Worm (Caenorhabditis elegans) whole organism, L4 larva: ENCODE measurements around the gene spp-30.

ENCODE experiments used
- F26F4.8 ChIP-seq: fragments of 200-800 bp; sonication (Bioruptor generic); conservative IDR thresholded peaks from 2 replicates; pipeline ENCODE4 v1.3.6; 2022; ENCODE audit warnings: missing genetic modification characterization, missing compliant biosample characterization
- T20F7.1 ChIP-seq: fragments of 200-800 bp; sonication (Bioruptor generic); optimal IDR thresholded peaks from 2 replicates; lab custom pipeline; 2018; ENCODE audit warnings: mild to moderate bottlenecking, missing genetic modification characterization, missing compliant biosample characterization
- T26A8.4 ChIP-seq: fragments of 200-800 bp; sonication (Bioruptor generic); IDR thresholded peaks from 2 replicates; pipeline ENCODE4 v1.3.6; 2022; ENCODE audit warnings: missing genetic modification characterization, missing compliant biosample characterization
- ZK546.5 ChIP-seq, 2 experiments: sonication (generic microtip); optimal IDR thresholded peaks; 2 replicates each; lab custom pipeline; 2017; ENCODE audit warnings: missing biosample characterization in 2 of 2, missing genetic modification characterization in 2 of 2
- aha-1 ChIP-seq: fragments of 150-350 bp; peaks from one replicate; lab custom pipeline; 2014; ENCODE audit warnings: missing biosample characterization, missing genetic modification characterization
- aly-2 ChIP-seq: sonication (generic microtip); optimal IDR thresholded peaks from 2 replicates; lab custom pipeline; 2018; ENCODE audit warnings: missing biosample characterization, missing genetic modification characterization
- arid-1 ChIP-seq: fragments of 200-800 bp; sonication (Bioruptor generic); conservative IDR thresholded peaks from 2 replicates; pipeline ENCODE4 v1.3.6; 2022; ENCODE audit warnings: missing genetic modification reagents, missing genetic modification characterization, missing compliant biosample characterization
- ceh-62 ChIP-seq: sonication (generic microtip); optimal IDR thresholded peaks from 2 replicates; lab custom pipeline; 2017; ENCODE audit warnings: missing biosample characterization, missing genetic modification characterization
- daf-16 ChIP-seq, 3 experiments: sonication (generic microtip); optimal IDR thresholded peaks; 2 replicates each; lab custom pipeline; 2016 to 2017; ENCODE audit warnings: missing genetic modification characterization in 3 of 3, missing genetic modification reagents in 3 of 3, mild to moderate bottlenecking in 2 of 3, missing compliant biosample characterization in 2 of 3, missing biosample characterization in 1 of 3, moderate library complexity in 1 of 3
- dmd-6 ChIP-seq: fragments of 200-800 bp; sonication (Bioruptor generic); IDR thresholded peaks from 2 replicates; pipeline ENCODE4 v1.3.6; 2022; ENCODE audit warnings: missing genetic modification reagents, missing genetic modification characterization, missing compliant biosample characterization
- dve-1 ChIP-seq: sonication (generic microtip); optimal IDR thresholded peaks from 2 replicates; lab custom pipeline; 2017; ENCODE audit warnings: antibody characterized with exemption, mild to moderate bottlenecking, missing genetic modification characterization, missing compliant biosample characterization; ENCODE audit not compliant: insufficient read depth
- fkh-10 ChIP-seq: fragments of 150-350 bp; optimal IDR thresholded peaks from 2 replicates; lab custom pipeline; 2014; ENCODE audit warnings: missing biosample characterization, missing genetic modification reagents, missing genetic modification characterization
- jun-1 ChIP-seq: fragments of 150-350 bp; optimal IDR thresholded peaks from 2 replicates; lab custom pipeline; 2014; ENCODE audit warnings: missing biosample characterization, missing genetic modification reagents, missing genetic modification characterization
- mdl-1 ChIP-seq, 2 experiments: fragments of 150-350 bp in 1 of 2; sonication (generic microtip) in 1 of 2; optimal IDR thresholded peaks; 2 replicates each; lab custom pipeline; 2014 to 2017; ENCODE audit warnings: missing biosample characterization in 2 of 2, missing genetic modification characterization in 2 of 2
- mep-1 ChIP-seq: fragments of 150-350 bp; sonication (generic microtip); optimal IDR thresholded peaks from 3 replicates; lab custom pipeline; 2014; ENCODE audit warnings: missing biosample characterization, missing genetic modification characterization
- mes-2 ChIP-seq: sonication (generic microtip); optimal IDR thresholded peaks from 2 replicates; lab custom pipeline; 2016; ENCODE audit warnings: missing genotype, mild to moderate bottlenecking, missing genetic modification characterization, missing compliant biosample characterization; ENCODE audit not compliant: poor library complexity, severe bottlenecking
- mxl-2 ChIP-seq: fragments of 200-800 bp; sonication (Bioruptor generic); conservative IDR thresholded peaks from 2 replicates; pipeline ENCODE4 v1.3.6; 2022; ENCODE audit warnings: missing genetic modification reagents, missing genetic modification characterization, missing compliant biosample characterization
- mxl-3 ChIP-seq: fragments of 200-800 bp; sonication (Bioruptor generic); optimal IDR thresholded peaks from 2 replicates; lab custom pipeline; 2018; ENCODE audit warnings: mild to moderate bottlenecking, missing genetic modification characterization, missing compliant biosample characterization
- nhr-25 ChIP-seq: sonication (generic microtip); optimal IDR thresholded peaks from 2 replicates; lab custom pipeline; 2017; ENCODE audit warnings: missing genetic modification characterization, mild to moderate bottlenecking, missing compliant biosample characterization, antibody characterized with exemption, moderate library complexity, borderline replicate concordance; ENCODE audit not compliant: insufficient read depth
- nhr-42 ChIP-seq: fragments of 200-800 bp; sonication (Bioruptor generic); IDR thresholded peaks from 2 replicates; pipeline ENCODE4 v1.3.6; 2022; ENCODE audit warnings: missing genetic modification characterization, missing compliant biosample characterization
- nhr-48 ChIP-seq: sonication (generic microtip); optimal IDR thresholded peaks from 2 replicates; lab custom pipeline; 2016; ENCODE audit warnings: mild to moderate bottlenecking, missing genetic modification characterization, missing compliant biosample characterization
- nhr-77 ChIP-seq: fragments of 150-350 bp; optimal IDR thresholded peaks from 2 replicates; lab custom pipeline; 2014; ENCODE audit warnings: missing biosample characterization, missing genetic modification characterization
- pha-4 ChIP-seq, 2 experiments: fragments of 150-350 bp in 1 of 2; fragments of 200-800 bp in 1 of 2; sonication (Bioruptor generic) in 1 of 2; IDR thresholded peaks in 1 of 2; optimal IDR thresholded peaks in 1 of 2; 2 replicates each; pipeline versions ENCODE4 v1.3.6 to Lab custom; 2014 to 2022; ENCODE audit warnings: missing genetic modification characterization in 2 of 2, missing genetic modification reagents in 2 of 2, missing biosample characterization in 1 of 2, missing compliant biosample characterization in 1 of 2
- rbr-2 ChIP-seq: sonication (generic microtip); optimal IDR thresholded peaks from 2 replicates; lab custom pipeline; 2016; ENCODE audit warnings: missing genotype, missing genetic modification characterization, missing compliant biosample characterization
- saeg-2 ChIP-seq: fragments of 200-800 bp; sonication (Bioruptor generic); IDR thresholded peaks from 2 replicates; pipeline ENCODE4 v1.3.6; 2022; ENCODE audit warnings: missing genetic modification reagents, missing genetic modification characterization, missing compliant biosample characterization
- skn-1 ChIP-seq: fragments of 150-350 bp; optimal IDR thresholded peaks from 2 replicates; lab custom pipeline; 2014; ENCODE audit warnings: missing biosample characterization, missing genetic modification characterization
- spr-3 ChIP-seq: fragments of 200-800 bp; sonication (Bioruptor generic); optimal IDR thresholded peaks from 2 replicates; lab custom pipeline; 2018; ENCODE audit warnings: mild to moderate bottlenecking, missing genetic modification characterization, missing compliant biosample characterization
- tra-1 ChIP-seq: fragments of 200-800 bp; sonication (Bioruptor generic); IDR thresholded peaks from 2 replicates; pipeline ENCODE4 v1.3.6; 2022; ENCODE audit warnings: missing genetic modification reagents, missing genetic modification characterization, missing compliant biosample characterization
- unc-39 ChIP-seq: sonication (generic microtip); optimal IDR thresholded peaks from 2 replicates; lab custom pipeline; 2017; ENCODE audit warnings: missing biosample characterization, missing genetic modification characterization
- zip-11 ChIP-seq: fragments of 200-800 bp; sonication (Bioruptor generic); IDR thresholded peaks from 2 replicates; pipeline ENCODE4 v1.3.6; 2022; ENCODE audit warnings: missing genetic modification characterization, missing compliant biosample characterization
- zip-2 ChIP-seq: fragments of 150-350 bp; optimal IDR thresholded peaks from 2 replicates; lab custom pipeline; 2014; ENCODE audit warnings: missing biosample characterization, missing genetic modification characterization
- ztf-11 ChIP-seq: fragments of 150-350 bp; optimal IDR thresholded peaks from 2 replicates; lab custom pipeline; 2014; ENCODE audit warnings: missing biosample characterization, missing genetic modification characterization
- ztf-7 ChIP-seq: fragments of 150-350 bp; optimal IDR thresholded peaks from 2 replicates; lab custom pipeline; 2014; ENCODE audit warnings: missing biosample characterization, missing genetic modification characterization

spp-30 gene

ce11 chrX:11608110-11608759 is 20.2 kb downstream of the spp-30 start:
- no peak for TF ChIP-seq nhr-25 (tag; lab: Kevin White, UChicago)
- no peak for TF ChIP-seq ZK546.5 (tag; optimal IDR thresholded peaks at IDR 0.05; lab: Kevin White, UChicago)
- TF ChIP-seq ceh-62 (tag; lab: Kevin White, UChicago) = no peak
- TF ChIP-seq dve-1 (tag; lab: Kevin White, UChicago) = peak; percentile 64
- no peak for TF ChIP-seq zip-2
- no peak for TF ChIP-seq pha-4 (GFP tag; IDR thresholded peaks at IDR 0.05; lab: Robert Waterston, UW)
- TF ChIP-seq pha-4 (tag; optimal IDR thresholded peaks at IDR 0.05; lab: Kevin White, UChicago) = no peak
- TF ChIP-seq T20F7.1 = peak; percentile 24
- no peak for TF ChIP-seq saeg-2 (GFP tag; lab: Robert Waterston, UW)
- no peak for TF ChIP-seq spr-3 (GFP tag; lab: Kevin White, UChicago)
- TF ChIP-seq mxl-3 (GFP tag; lab: Kevin White, UChicago) = no peak
- no peak for TF ChIP-seq zip-11 (GFP tag; lab: Robert Waterston, UW)
- no peak for TF ChIP-seq mdl-1 (tag; optimal IDR thresholded peaks at IDR 0.05; lab: Kevin White, UChicago)
- peak in 1 of 2 experiments; percentile 71 for TF ChIP-seq daf-16 (GFP tag; optimal IDR thresholded peaks at IDR 0.05; lab: Kevin White, UChicago)
- no peak for TF ChIP-seq daf-16 (tag; optimal IDR thresholded peaks at IDR 0.05; lab: Kevin White, UChicago)
- TF ChIP-seq ztf-11 (tag; lab: Kevin White, UChicago) = no peak
- TF ChIP-seq mxl-2 (GFP tag; lab: Robert Waterston, UW) = no peak
- no peak for TF ChIP-seq ztf-7 (tag; lab: Kevin White, UChicago)
- peak; percentile 81 for TF ChIP-seq dmd-6 (GFP tag; lab: Robert Waterston, UW)
- peak; percentile 60 for TF ChIP-seq nhr-48 (tag; lab: Kevin White, UChicago)

- TF ChIP-seq T26A8.4 (GFP tag; lab: Robert Waterston, UW) (no peak), ztf-11 (tag; lab: Kevin White, UChicago) (no peak), T20F7.1 (no peak), arid-1 (GFP tag; lab: Robert Waterston, UW) (no peak), fkh-10 (GFP tag; lab: Kevin White, UChicago) (no peak), skn-1 (tag; lab: Kevin White, UChicago) (no peak)
Observed at ce11 chrX:11607500-11607823, 21.0 kb downstream of the spp-30 start.

ce11 chrX:11606815-11607499 is 21.5 kb downstream of the spp-30 start:
- TF ChIP-seq mes-2 (no peak), jun-1 (tag; lab: Kevin White, UChicago) (no peak), rbr-2 (no peak), tra-1 (GFP tag; lab: Robert Waterston, UW) (0 out of 2 replicates have a peak, but pooled peaks have one; percentile 31), nhr-77 (tag; lab: Kevin White, UChicago) (no peak), F26F4.8 (GFP tag; lab: Robert Waterston, UW) (no peak), mep-1 (tag; lab: Kevin White, UChicago) (no peak), nhr-42 (GFP tag; lab: Robert Waterston, UW) (no peak), aly-2 (no peak), aha-1 (peak; percentile 13), unc-39 (tag; lab: Kevin White, UChicago) (no peak), skn-1 (tag; lab: Kevin White, UChicago) (no peak), ztf-11 (tag; lab: Kevin White, UChicago) (no peak)
